Worm (Caenorhabditis elegans): ENCODE measurements around the gene clec-126.
"Not testable (repeated sequence)": the region's sequence is repeated elsewhere in the genome, so short reads cannot be mapped to it uniquely, and the experiment has no call there.

ce11 chrII:3523547-3523946 lies 4.3 kb downstream of the clec-126 start:
- not testable (repeated sequence) for TF ChIP-seq aly-2 (tag; optimal IDR thresholded peaks at IDR 0.05); F26F4.8 (GFP tag; conservative IDR thresholded peaks at IDR 0.05); jun-1 (tag; optimal IDR thresholded peaks at IDR 0.05)

Data from whole organism, L4 larva.